Fruit fly (Drosophila melanogaster) whole organism, pupa: Measurements from ENCODE around the gene Slimp.

Source experiments
- CG13204 ChIP-seq: fragments of 200-800 bp; sonication (Bioruptor generic); optimal IDR thresholded peaks from 2 replicates; lab custom pipeline; 2018; ENCODE audit warnings: missing biosample characterization, mild to moderate bottlenecking, missing genetic modification characterization, moderate library complexity
- CG34367 ChIP-seq: fragments of 200-800 bp; sonication (Bioruptor generic); optimal IDR thresholded peaks from 2 replicates; lab custom pipeline; 2018; ENCODE audit warnings: missing biosample characterization, mild to moderate bottlenecking, missing genetic modification characterization
- D1 ChIP-seq: fragments of 200-800 bp; sonication (Bioruptor generic); optimal IDR thresholded peaks from 2 replicates; lab custom pipeline; 2018; ENCODE audit warnings: missing biosample characterization, mild to moderate bottlenecking, missing genetic modification characterization, moderate library complexity
- Snoo ChIP-seq: fragments of 200-800 bp; sonication (Bioruptor generic); optimal IDR thresholded peaks from 3 replicates; lab custom pipeline; 2017; ENCODE audit warnings: missing biosample characterization, mild to moderate bottlenecking, missing genetic modification characterization, inconsistent platforms
- rn ChIP-seq: fragments of 200-800 bp; sonication (Bioruptor generic); IDR thresholded peaks from 2 replicates; pipeline ENCODE4 v1.3.6; 2022; ENCODE audit warnings: missing biosample characterization, missing genetic modification characterization

- TF ChIP-seq CG34367 (tag; lab: Kevin White, UChicago): peak; percentile 10
- TF ChIP-seq CG13204 (GFP tag; lab: Kevin White, UChicago): no peak
- no peak for TF ChIP-seq rn (GFP tag; lab: Robert Waterston, UW)
- TF ChIP-seq D1 (tag; lab: Kevin White, UChicago): peak; percentile 75
- TF ChIP-seq Snoo (tag; lab: Kevin White, UChicago): peak; percentile 22
These were observed 43.4 kb downstream of the Slimp start, which contains the start of gene Syx1A for dm6 chr3R:24105312-24105902.
